Fruit fly (Drosophila melanogaster) S2 (cell line): ENCODE results near the gene CG4462.

Source experiments
- CG8478 ChIP-seq: fragments of >200 bp; optimal IDR thresholded peaks from 2 replicates; lab custom pipeline; 2018
- CTCF ChIP-seq, 2 experiments: fragments of >200 bp; optimal IDR thresholded peaks; 2 replicates each; lab custom pipeline; 2018

- no peak for TF ChIP-seq CG8478 (lab: Kevin White, UChicago)
- TF ChIP-seq CTCF (optimal IDR thresholded peaks at IDR 0.05; lab: Kevin White, UChicago) = no peak
Measured at dm6 chr3R:19890340-19890998, 34.7 kb downstream of the CG4462 start, which contains the start of gene CG4733.
